Worm (Caenorhabditis elegans) whole organism, late embryonic: ENCODE data around the gene F42G2.5.

Experiments used
- fax-1 ChIP-seq: sonication (generic microtip); optimal IDR thresholded peaks from 2 replicates; lab custom pipeline; 2016; ENCODE audit warnings: missing genotype, missing genetic modification characterization, missing compliant biosample characterization
- fkh-10 ChIP-seq: fragments of 150-350 bp; optimal IDR thresholded peaks from 2 replicates; lab custom pipeline; 2014; ENCODE audit warnings: missing biosample characterization, missing genetic modification reagents, missing genetic modification characterization

DNA sequence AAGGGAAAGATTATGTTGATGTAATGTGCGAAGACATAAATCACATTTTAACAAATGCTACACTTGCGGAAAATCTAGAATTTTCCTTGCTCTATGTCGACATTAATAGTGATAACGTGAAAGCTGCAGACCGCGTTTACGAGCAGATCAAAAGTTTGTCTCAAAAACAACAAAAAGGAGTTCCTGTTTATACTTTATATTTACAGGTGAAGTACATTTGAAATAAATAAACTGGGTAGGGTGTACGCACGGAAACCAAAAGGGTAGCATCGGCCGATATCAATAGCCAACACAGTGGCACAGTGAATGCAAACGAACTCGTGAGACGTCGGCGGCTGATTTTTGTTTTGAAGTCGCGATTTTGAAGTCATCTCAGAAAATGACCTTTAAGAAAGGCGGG lies 4.6 kb upstream of the F42G2.5 start:
- TF ChIP-seq fkh-10 (GFP tag; lab: Kevin White, UChicago), result no peak
- no peak for TF ChIP-seq fax-1 (tag; lab: Kevin White, UChicago)
